Worm (Caenorhabditis elegans): ENCODE results near the gene sel-5.

The sel-5 gene

ce11 chrIII:4568455-4568854, 9.8 kb downstream of the sel-5 start, which contains the start of gene idhg-1:
idhg-1 (plus strand) TSS chrIII:4568797.
- no peak for TF ChIP-seq ccch-3 (GFP tag; optimal IDR thresholded peaks at IDR 0.05)
- TF ChIP-seq sdz-38 (tag; optimal IDR thresholded peaks at IDR 0.05): no peak
- TF ChIP-seq B0035.1 (tag; optimal IDR thresholded peaks at IDR 0.05): peak; percentile 5
- no peak for TF ChIP-seq hrde-1 (tag; optimal IDR thresholded peaks at IDR 0.05; ENCODE audit: borderline replicate concordance)
- peak; percentile 7 for TF ChIP-seq zim-3 (tag; optimal IDR thresholded peaks at IDR 0.05)
- peak; percentile 21 for TF ChIP-seq die-1 (tag; optimal IDR thresholded peaks at IDR 0.05)
- TF ChIP-seq lin-40 (tag; optimal IDR thresholded peaks at IDR 0.05): peak; percentile 51
- TF ChIP-seq aptf-3 (GFP tag; IDR thresholded peaks at IDR 0.05): no peak
- TF ChIP-seq ztf-28 (GFP tag; IDR thresholded peaks at IDR 0.05): no peak
- no peak for TF ChIP-seq cebp-2 (GFP tag; IDR thresholded peaks at IDR 0.05)
- TF ChIP-seq mcd-1 (GFP tag; IDR thresholded peaks at IDR 0.05): peak; percentile 46; the same call in 1 of the 2 replicates
- no peak for TF ChIP-seq ama-1 (optimal IDR thresholded peaks at IDR 0.05)
- peak in 1 of 2 experiments; percentile 23 for TF ChIP-seq ama-1 (GFP tag; optimal IDR thresholded peaks at IDR 0.05)
- no peak for TF ChIP-seq tbx-9 (tag; optimal IDR thresholded peaks at IDR 0.05; ENCODE audit: borderline replicate concordance)
- TF ChIP-seq Y67H2A.10 (GFP tag; conservative IDR thresholded peaks at IDR 0.05): no peak
- peak; percentile 74 for TF ChIP-seq madf-6 (GFP tag; IDR thresholded peaks at IDR 0.05)
- TF ChIP-seq mes-4 (tag; optimal IDR thresholded peaks at IDR 0.05): no peak
- TF ChIP-seq ztf-3 (GFP tag; optimal IDR thresholded peaks at IDR 0.05): no peak
- TF ChIP-seq unc-62 (GFP tag; optimal IDR thresholded peaks at IDR 0.05): no peak
- TF ChIP-seq atf-7 (tag; optimal IDR thresholded peaks at IDR 0.05): no peak
- no peak for TF ChIP-seq egl-18 (GFP tag; IDR thresholded peaks at IDR 0.05)
- no peak for TF ChIP-seq K11D2.4 (GFP tag; IDR thresholded peaks at IDR 0.05)
- no peak for TF ChIP-seq Y53F4B.3 (GFP tag; IDR thresholded peaks at IDR 0.05)
- TF ChIP-seq ztf-6 (GFP tag; IDR thresholded peaks at IDR 0.05): no peak
- TF ChIP-seq Y53G8AR.9 (GFP tag; conservative IDR thresholded peaks at IDR 0.05): no peak
- no peak for TF ChIP-seq dpff-1 (tag; optimal IDR thresholded peaks at IDR 0.05)
- TF ChIP-seq somi-1 (GFP tag; optimal IDR thresholded peaks at IDR 0.05): no peak
- TF ChIP-seq rpc-1 (optimal IDR thresholded peaks at IDR 0.05): peak; percentile 55
- TF ChIP-seq rpc-1 (tag; optimal IDR thresholded peaks at IDR 0.05): no peak
- no peak for TF ChIP-seq ztf-26 (tag; optimal IDR thresholded peaks at IDR 0.05)
- TF ChIP-seq snpc-4 (GFP tag; optimal IDR thresholded peaks at IDR 0.05): no peak
- peak in 3 of 4 experiments; percentile 8 to 63 (median 12) for TF ChIP-seq snpc-4 (tag; optimal IDR thresholded peaks at IDR 0.05)
- peak; percentile 30 for TF ChIP-seq athp-1 (tag; optimal IDR thresholded peaks at IDR 0.05)
- no peak for TF ChIP-seq ztf-25 (GFP tag; IDR thresholded peaks at IDR 0.05)
- TF ChIP-seq pbrm-1 (GFP tag; IDR thresholded peaks at IDR 0.05): peak; percentile 65
- TF ChIP-seq akir-1 (GFP tag; optimal IDR thresholded peaks at IDR 0.05): no peak
- TF ChIP-seq unc-130 (GFP tag; optimal IDR thresholded peaks at IDR 0.05): peak; percentile 65
- peak in 1 of 3 experiments; percentile 47 for TF ChIP-seq lin-35 (GFP tag; optimal IDR thresholded peaks at IDR 0.05)
- peak; percentile 45 for TF ChIP-seq K12H6.12 (tag; optimal IDR thresholded peaks at IDR 0.05)
- peak; percentile 83 for TF ChIP-seq ZK185.1 (tag; optimal IDR thresholded peaks at IDR 0.05; ENCODE audit: poor library complexity, severe bottlenecking)
- TF ChIP-seq F33H1.4 (GFP tag; IDR thresholded peaks at IDR 0.05): peak; percentile 59; the same call in 1 of the 2 replicates
- TF ChIP-seq snpc-1.3 (tag; optimal IDR thresholded peaks at IDR 0.05; ENCODE audit: insufficient read depth): peak; percentile 50
- TF ChIP-seq nhr-179 (tag; optimal IDR thresholded peaks at IDR 0.05): no peak
- TF ChIP-seq snpc-1.1 (tag; optimal IDR thresholded peaks at IDR 0.05; ENCODE audit: insufficient read depth): no peak
- peak; percentile 0 for TF ChIP-seq xnd-1 (tag; optimal IDR thresholded peaks at IDR 0.05)
- peak; percentile 63; the same call in 1 of the 2 replicates for TF ChIP-seq rcor-1 (GFP tag; IDR thresholded peaks at IDR 0.05)
- no peak for TF ChIP-seq F57A8.1 (GFP tag; optimal IDR thresholded peaks at IDR 0.05)
- TF ChIP-seq ceh-79 (tag; optimal IDR thresholded peaks at IDR 0.05): no peak
- TF ChIP-seq rec-8 (tag; optimal IDR thresholded peaks at IDR 0.05): peak; percentile 55 to 59

All from whole organism, young adult.